Fruit fly (Drosophila melanogaster) whole organism, embryonic: Measurements from ENCODE around the gene CG32023.

Experiments
- D19A ChIP-seq: fragments of 200-800 bp; optimal IDR thresholded peaks from 3 replicates; lab custom pipeline; 2019; ENCODE audit warnings: missing biosample characterization, mild to moderate bottlenecking, missing genetic modification characterization, moderate library complexity
- Kr ChIP-seq: fragments of 200-800 bp; sonication (Bioruptor generic); optimal IDR thresholded peaks from 2 replicates; lab custom pipeline; 2017; ENCODE audit warnings: missing biosample characterization, mild to moderate bottlenecking, missing genetic modification characterization

Gene CG32023

DNA sequence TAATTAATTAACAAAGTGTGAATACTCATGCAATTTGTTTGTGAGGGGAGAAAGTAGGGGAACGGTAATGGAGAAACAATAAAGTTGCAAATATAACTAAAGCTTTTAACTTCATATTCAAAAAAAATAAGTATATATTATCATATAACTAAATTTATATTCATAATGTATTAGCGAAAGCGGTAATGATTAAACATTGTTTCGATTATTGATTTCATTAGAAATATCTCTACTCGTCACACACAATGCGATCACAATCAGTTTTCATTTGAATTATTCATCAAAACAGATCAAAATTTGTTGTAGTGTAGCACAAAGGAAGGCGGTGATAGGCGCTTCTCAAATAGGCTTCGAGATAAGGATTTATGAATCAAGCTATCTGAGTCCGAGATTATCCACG, 48.3 kb downstream of the CG32023 start, which contains the start of gene CG6576 (continued):
- TF ChIP-seq Kr (no peak), D19A (tag; lab: Kevin White, UChicago) (no peak)
- TF ChIP-seq, all 482 proteins: peak for 0
